Fruit fly (Drosophila melanogaster) whole organism, prepupa: Measurements from ENCODE around the gene Eig71Ec.
A peak's percentile ranks its signal among the peaks of the same experiment; 100 is the strongest.

Experiments used
- CG10669 ChIP-seq: fragments of 200-800 bp; sonication (Bioruptor generic); optimal IDR thresholded peaks from 3 replicates; lab custom pipeline; 2018; ENCODE audit warnings: missing biosample characterization, mild to moderate bottlenecking, missing genetic modification characterization, moderate library complexity
- CG11294 ChIP-seq: fragments of 200-800 bp; sonication (Bioruptor generic); IDR thresholded peaks from 2 replicates; pipeline ENCODE4 v1.3.6; 2022; ENCODE audit warnings: missing biosample characterization, missing genetic modification characterization
- CG11762 ChIP-seq: fragments of 200-800 bp; sonication (Bioruptor generic); optimal IDR thresholded peaks from 3 replicates; lab custom pipeline; 2016; ENCODE audit warnings: missing biosample characterization, missing genetic modification characterization; ENCODE audit not compliant: insufficient read depth
- CG11902 ChIP-seq: fragments of 200-800 bp; sonication (Bioruptor generic); optimal IDR thresholded peaks from 3 replicates; lab custom pipeline; 2016; ENCODE audit warnings: missing biosample characterization, missing genetic modification characterization
- CG15336 ChIP-seq: fragments of 200-800 bp; sonication (Bioruptor generic); IDR thresholded peaks from 2 replicates; pipeline ENCODE4 v1.3.6; 2022; ENCODE audit warnings: missing biosample characterization, missing genetic modification characterization
- CG1621 ChIP-seq: fragments of 200-800 bp; sonication (Bioruptor generic); optimal IDR thresholded peaks from 3 replicates; lab custom pipeline; 2018; ENCODE audit warnings: missing biosample characterization, mild to moderate bottlenecking, missing genetic modification characterization
- CG3032 ChIP-seq: fragments of 200-800 bp; optimal IDR thresholded peaks from 2 replicates; lab custom pipeline; 2019; ENCODE audit warnings: missing biosample characterization, mild to moderate bottlenecking, missing genetic modification characterization, moderate library complexity
- CG31627 ChIP-seq: fragments of 200-800 bp; sonication (Bioruptor generic); optimal IDR thresholded peaks from 3 replicates; lab custom pipeline; 2016; ENCODE audit warnings: missing biosample characterization, missing genetic modification characterization
- CG32006 ChIP-seq: fragments of 200-800 bp; sonication (Bioruptor generic); optimal IDR thresholded peaks from 3 replicates; lab custom pipeline; 2017; ENCODE audit warnings: missing biosample characterization, mild to moderate bottlenecking, missing genetic modification characterization
- CG3919 ChIP-seq: fragments of 200-800 bp; sonication (Bioruptor generic); optimal IDR thresholded peaks from 3 replicates; lab custom pipeline; 2016; ENCODE audit warnings: missing biosample characterization, missing genetic modification characterization
- CG4318 ChIP-seq: fragments of 200-800 bp; sonication (Bioruptor generic); optimal IDR thresholded peaks from 3 replicates; lab custom pipeline; 2017; ENCODE audit warnings: missing biosample characterization, mild to moderate bottlenecking, missing genetic modification characterization
- CG6163 ChIP-seq: fragments of 200-800 bp; sonication (Bioruptor generic); IDR thresholded peaks from 3 replicates; pipeline ENCODE4 v1.3.6; 2022; ENCODE audit warnings: missing biosample characterization, missing genetic modification characterization
- CG6276 ChIP-seq: fragments of 200-800 bp; sonication (Bioruptor generic); optimal IDR thresholded peaks from 2 replicates; lab custom pipeline; 2017; ENCODE audit warnings: missing biosample characterization, mild to moderate bottlenecking, missing genetic modification characterization
- CG6792 ChIP-seq: fragments of 200-800 bp; sonication (Bioruptor generic); optimal IDR thresholded peaks from 3 replicates; lab custom pipeline; 2016; ENCODE audit warnings: missing biosample characterization, missing genetic modification characterization
- CG6808 ChIP-seq: fragments of 200-800 bp; sonication (Bioruptor generic); optimal IDR thresholded peaks from 3 replicates; lab custom pipeline; 2017; ENCODE audit warnings: missing biosample characterization, missing genetic modification characterization, mild to moderate bottlenecking, moderate library complexity, missing genetic modification reagents
- CG6854 ChIP-seq: fragments of 200-800 bp; sonication (Bioruptor generic); optimal IDR thresholded peaks from 2 replicates; lab custom pipeline; 2017; ENCODE audit warnings: missing biosample characterization, mild to moderate bottlenecking, missing genetic modification characterization
- CG7368 ChIP-seq: fragments of 200-800 bp; sonication (Bioruptor generic); optimal IDR thresholded peaks from 3 replicates; lab custom pipeline; 2016; ENCODE audit warnings: missing biosample characterization, missing genetic modification characterization
- CG8119 ChIP-seq: fragments of 200-800 bp; sonication (Bioruptor generic); IDR thresholded peaks from 3 replicates; pipeline ENCODE4 v1.3.6; 2022; ENCODE audit warnings: missing biosample characterization, missing genetic modification characterization
- CG8319 ChIP-seq: fragments of 200-800 bp; sonication (Bioruptor generic); optimal IDR thresholded peaks from 3 replicates; lab custom pipeline; 2016; ENCODE audit warnings: missing biosample characterization, missing genetic modification characterization
- CG8632 ChIP-seq: fragments of 200-800 bp; sonication (Bioruptor generic); optimal IDR thresholded peaks from 3 replicates; lab custom pipeline; 2016; ENCODE audit warnings: missing biosample characterization, missing genetic modification characterization
- Eip75B ChIP-seq: fragments of 200-800 bp; sonication (Bioruptor generic); optimal IDR thresholded peaks from 3 replicates; lab custom pipeline; 2016; ENCODE audit warnings: missing biosample characterization, missing genetic modification characterization
- Eip78C ChIP-seq: fragments of 200-800 bp; sonication (Bioruptor generic); peaks from one replicate; lab custom pipeline; 2016; ENCODE audit warnings: missing biosample characterization, missing genetic modification characterization
- Eip93F ChIP-seq: fragments of 200-800 bp; sonication (Bioruptor generic); optimal IDR thresholded peaks from 2 replicates; lab custom pipeline; 2016; ENCODE audit warnings: missing biosample characterization, mild to moderate bottlenecking, missing genetic modification characterization
- Ets21C ChIP-seq: fragments of 200-800 bp; sonication (Bioruptor generic); optimal IDR thresholded peaks from 3 replicates; lab custom pipeline; 2016; ENCODE audit warnings: missing biosample characterization, missing genetic modification characterization
- Hr38 ChIP-seq: sonication (Bioruptor generic); optimal IDR thresholded peaks from 2 replicates; lab custom pipeline; 2016; ENCODE audit warnings: missing biosample characterization, missing genetic modification characterization
- Hr39 ChIP-seq: fragments of 200-800 bp; sonication (Bioruptor generic); optimal IDR thresholded peaks from 2 replicates; lab custom pipeline; 2016; ENCODE audit warnings: missing biosample characterization, missing genetic modification characterization
- Hr4 ChIP-seq: fragments of 200-800 bp; sonication (Bioruptor generic); optimal IDR thresholded peaks from 3 replicates; lab custom pipeline; 2016; ENCODE audit warnings: missing biosample characterization, missing genetic modification characterization
- Lpt ChIP-seq: fragments of 200-800 bp; sonication (Bioruptor generic); optimal IDR thresholded peaks from 3 replicates; lab custom pipeline; 2016; ENCODE audit warnings: missing biosample characterization, missing genetic modification characterization
- Met ChIP-seq: fragments of 200-800 bp; sonication (Bioruptor generic); optimal IDR thresholded peaks from 3 replicates; lab custom pipeline; 2016; ENCODE audit warnings: missing biosample characterization, missing genetic modification characterization
- Sox14 ChIP-seq: fragments of 200-800 bp; sonication (Bioruptor generic); optimal IDR thresholded peaks from 3 replicates; lab custom pipeline; 2016; ENCODE audit warnings: missing biosample characterization, missing genetic modification characterization
- Sox15 ChIP-seq: fragments of 200-800 bp; sonication (Bioruptor generic); optimal IDR thresholded peaks from 3 replicates; lab custom pipeline; 2016; ENCODE audit warnings: missing biosample characterization, missing genetic modification characterization
- acj6 ChIP-seq: fragments of 200-800 bp; sonication (Bioruptor generic); optimal IDR thresholded peaks from 3 replicates; lab custom pipeline; 2016; ENCODE audit warnings: missing biosample characterization, missing genetic modification characterization
- cyc ChIP-seq: fragments of 200-800 bp; sonication (Bioruptor generic); optimal IDR thresholded peaks from 3 replicates; lab custom pipeline; 2016; ENCODE audit warnings: missing biosample characterization, missing genetic modification characterization
- dac ChIP-seq: fragments of 200-800 bp; sonication (Bioruptor generic); optimal IDR thresholded peaks from 2 replicates; lab custom pipeline; 2017; ENCODE audit warnings: missing biosample characterization, mild to moderate bottlenecking, missing genetic modification characterization
- dsx ChIP-seq: fragments of 200-800 bp; optimal IDR thresholded peaks from 3 replicates; lab custom pipeline; 2019; ENCODE audit warnings: missing biosample characterization, mild to moderate bottlenecking, missing genetic modification characterization, moderate library complexity; ENCODE audit not compliant: poor library complexity, severe bottlenecking
- esn ChIP-seq: fragments of 200-800 bp; sonication (Bioruptor generic); optimal IDR thresholded peaks from 2 replicates; lab custom pipeline; 2016; ENCODE audit warnings: missing biosample characterization, mild to moderate bottlenecking, missing genetic modification characterization, moderate library complexity
- fd59A ChIP-seq: fragments of 200-800 bp; sonication (Bioruptor generic); optimal IDR thresholded peaks from 2 replicates; lab custom pipeline; 2017; ENCODE audit warnings: missing biosample characterization, mild to moderate bottlenecking, missing genetic modification characterization, missing genetic modification reagents
- fkh ChIP-seq: fragments of 200-800 bp; sonication (Bioruptor generic); optimal IDR thresholded peaks from 3 replicates; lab custom pipeline; 2017; ENCODE audit warnings: missing biosample characterization, mild to moderate bottlenecking, missing genetic modification characterization, moderate library complexity
- lz ChIP-seq: fragments of 200-800 bp; sonication (Bioruptor generic); optimal IDR thresholded peaks from 3 replicates; lab custom pipeline; 2016; ENCODE audit warnings: missing biosample characterization, missing genetic modification characterization
- net ChIP-seq: fragments of 200-800 bp; sonication (Bioruptor generic); optimal IDR thresholded peaks from 3 replicates; lab custom pipeline; 2016; ENCODE audit warnings: missing biosample characterization, missing genetic modification characterization
- pdm3 ChIP-seq: fragments of 200-800 bp; sonication (Bioruptor generic); optimal IDR thresholded peaks from 3 replicates; lab custom pipeline; 2016; ENCODE audit warnings: missing biosample characterization, missing genetic modification characterization
- salr ChIP-seq, 2 experiments: fragments of 200-800 bp; sonication (Bioruptor generic); optimal IDR thresholded peaks; 3 replicates each; lab custom pipeline; 2016 to 2018; ENCODE audit warnings: missing biosample characterization in 2 of 2, missing genetic modification characterization in 2 of 2, mild to moderate bottlenecking in 1 of 2
- spab ChIP-seq: fragments of 200-800 bp; sonication (Bioruptor generic); optimal IDR thresholded peaks from 2 replicates; lab custom pipeline; 2017; ENCODE audit warnings: missing biosample characterization, mild to moderate bottlenecking, missing genetic modification characterization, missing genetic modification reagents
- svp ChIP-seq: fragments of 200-800 bp; sonication (Bioruptor generic); peaks from one replicate; lab custom pipeline; 2016; ENCODE audit warnings: missing biosample characterization, missing genetic modification characterization
- topi ChIP-seq: fragments of 200-800 bp; sonication (Bioruptor generic); optimal IDR thresholded peaks from 3 replicates; lab custom pipeline; 2016; ENCODE audit warnings: missing biosample characterization, missing genetic modification characterization
- vri ChIP-seq: fragments of 200-800 bp; sonication (Bioruptor generic); optimal IDR thresholded peaks from 3 replicates; lab custom pipeline; 2016; ENCODE audit warnings: missing biosample characterization, mild to moderate bottlenecking, missing genetic modification characterization

The Eig71Ec gene

DNA sequence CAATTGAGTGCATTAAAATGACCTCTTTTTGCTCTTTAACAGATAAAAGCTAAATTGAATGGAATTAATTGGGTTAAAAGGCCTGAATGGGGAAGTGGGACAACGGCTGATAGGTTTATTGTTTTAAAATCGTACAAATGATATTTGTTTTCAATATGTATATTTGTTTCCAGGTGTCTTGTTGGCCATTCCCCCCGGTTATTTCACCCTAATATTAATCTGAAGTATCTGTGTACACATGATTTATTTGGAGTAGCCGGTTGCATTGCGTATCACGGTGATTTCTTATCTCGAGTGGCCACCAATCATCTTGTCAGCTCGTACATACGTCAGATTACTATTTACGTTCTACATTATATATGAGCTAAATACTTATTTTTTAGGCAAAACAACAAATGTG, 15.7 kb downstream of the Eig71Ec start (continued):
- TF ChIP-seq CG6792 (GFP tag; lab: Kevin White, UChicago) (no peak), vri (GFP tag; lab: Kevin White, UChicago) (peak; percentile 83), CG8319 (GFP tag; lab: Kevin White, UChicago) (no peak), pdm3 (GFP tag; lab: Kevin White, UChicago) (no peak), dac (no peak), Eip78C (GFP tag; lab: Kevin White, UChicago) (peak; percentile 46), salr (GFP tag; optimal IDR thresholded peaks at IDR 0.05; lab: Kevin White, UChicago) (no peak), CG6854 (GFP tag; lab: Kevin White, UChicago) (no peak), acj6 (GFP tag; lab: Kevin White, UChicago) (no peak), CG11294 (GFP tag; lab: Robert Waterston, UW) (no peak), CG3919 (no peak)

DNA sequence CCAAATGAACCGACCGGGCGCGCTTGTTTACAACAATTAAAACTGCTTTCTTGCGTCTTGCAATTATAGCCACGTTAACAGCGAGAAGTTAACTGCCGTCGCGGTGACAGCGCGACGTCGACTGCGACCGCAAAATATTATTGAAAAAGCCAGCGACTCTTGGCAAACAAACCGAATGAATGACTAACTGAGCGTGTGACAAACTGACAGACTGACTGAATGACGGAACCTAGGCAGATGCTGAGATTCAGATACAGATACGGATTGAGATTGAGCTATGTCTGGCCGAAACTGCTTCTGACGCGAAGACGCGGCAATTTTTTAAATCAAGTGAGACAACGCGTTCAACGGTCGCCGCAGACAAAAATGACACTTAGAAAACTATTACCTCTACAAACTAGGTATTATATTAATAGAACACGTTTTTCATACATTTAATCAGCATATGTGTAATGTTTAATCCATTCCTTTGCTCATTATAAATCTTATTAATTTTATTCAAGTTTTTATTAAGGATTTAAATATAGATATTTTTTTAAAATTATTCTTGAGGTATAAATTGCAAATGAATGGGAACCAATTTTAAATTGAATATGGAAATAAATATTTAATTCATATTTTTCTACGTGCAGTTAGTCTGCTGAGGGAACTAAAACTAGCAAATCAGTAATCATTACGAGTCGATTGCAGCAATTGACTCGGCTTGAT, 17.5 kb downstream of the Eig71Ec start:
- TF ChIP-seq fkh (GFP tag; lab: Kevin White, UChicago) (peak; percentile 41), CG32006 (GFP tag; lab: Kevin White, UChicago) (no peak), dsx (no peak), Sox14 (GFP tag; lab: Kevin White, UChicago) (no peak), pdm3 (GFP tag; lab: Kevin White, UChicago) (no peak), CG7368 (GFP tag; lab: Kevin White, UChicago) (no peak), Eip75B (GFP tag; lab: Kevin White, UChicago) (no peak), Lpt (no peak)

DNA sequence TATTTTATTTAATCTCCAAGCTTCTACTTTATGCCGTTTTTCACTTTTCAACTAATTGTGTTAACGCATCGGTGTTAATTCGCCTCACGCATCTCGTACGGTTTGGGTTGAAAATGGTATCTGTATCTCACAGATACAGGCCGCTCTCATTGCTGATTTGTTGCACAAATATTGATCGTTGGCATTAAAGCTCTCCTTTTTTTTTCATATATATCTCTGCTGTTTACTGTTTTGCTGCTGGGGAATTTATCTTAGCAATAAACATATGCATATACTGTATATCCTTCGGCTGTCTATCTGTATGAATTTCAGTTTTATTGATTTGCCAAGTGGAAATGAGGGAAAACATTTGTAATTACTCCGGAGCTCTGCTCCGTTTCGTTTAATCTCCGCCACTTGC, 19.4 kb downstream of the Eig71Ec start:
- TF ChIP-seq CG7368 (GFP tag; lab: Kevin White, UChicago) (no peak), dsx (no peak), topi (GFP tag; lab: Kevin White, UChicago) (no peak), CG11902 (GFP tag; lab: Kevin White, UChicago) (no peak), spab (GFP tag; lab: Kevin White, UChicago) (no peak), Sox15 (GFP tag; lab: Kevin White, UChicago) (no peak), CG8632 (peak; percentile 33), CG3919 (no peak), Eip75B (GFP tag; lab: Kevin White, UChicago) (no peak), CG6276 (GFP tag; lab: Kevin White, UChicago) (no peak), Eip93F (GFP tag; lab: Kevin White, UChicago) (no peak), CG3032 (tag; lab: Kevin White, UChicago) (no peak), vri (GFP tag; lab: Kevin White, UChicago) (no peak), CG4318 (GFP tag; lab: Kevin White, UChicago) (no peak), net (no peak), acj6 (GFP tag; lab: Kevin White, UChicago) (no peak), CG6854 (GFP tag; lab: Kevin White, UChicago) (peak; percentile 16), Hr38 (GFP tag; lab: Kevin White, UChicago) (no peak), fd59A (GFP tag; lab: Kevin White, UChicago) (no peak), Ets21C (GFP tag; lab: Kevin White, UChicago) (no peak), cyc (GFP tag; lab: Kevin White, UChicago) (no peak), fkh (GFP tag; lab: Kevin White, UChicago) (peak; percentile 73), CG32006 (GFP tag; lab: Kevin White, UChicago) (no peak), Hr4 (GFP tag; lab: Kevin White, UChicago) (no peak), esn (GFP tag; lab: Kevin White, UChicago) (peak; percentile 16), CG6808 (GFP tag; lab: Kevin White, UChicago) (peak; percentile 18), CG31627 (GFP tag; lab: Kevin White, UChicago) (no peak), CG15336 (no peak), lz (no peak), Eip78C (GFP tag; lab: Kevin White, UChicago) (peak; percentile 72), CG8119 (no peak), CG8319 (GFP tag; lab: Kevin White, UChicago) (no peak), pdm3 (GFP tag; lab: Kevin White, UChicago) (no peak), Met (peak; percentile 9), CG11762 (GFP tag; lab: Kevin White, UChicago) (no peak), CG10669 (GFP tag; lab: Kevin White, UChicago) (no peak), CG1621 (tag; lab: Kevin White, UChicago) (no peak), svp (GFP tag; lab: Kevin White, UChicago) (peak; percentile 52), Hr39 (GFP tag; lab: Kevin White, UChicago) (no peak), CG6163 (GFP tag; lab: Robert Waterston, UW) (no peak)
